Fruit fly (Drosophila melanogaster) whole organism, embryonic: ENCODE data around the gene Nf-YA.

Experiments
- Ada2b ChIP-seq: fragments of 200-800 bp; sonication (Bioruptor generic); IDR thresholded peaks from 2 replicates; pipeline ENCODE4 v1.3.6; 2022; ENCODE audit warnings: missing biosample characterization, missing genetic modification characterization
- Bgb ChIP-seq: fragments of 200-800 bp; sonication (Bioruptor generic); IDR thresholded peaks from 2 replicates; pipeline ENCODE4 v1.3.6; 2022; ENCODE audit warnings: missing biosample characterization, missing genetic modification characterization; ENCODE audit not compliant: partially characterized antibody
- CG10431 ChIP-seq: fragments of 200-800 bp; sonication (Bioruptor generic); optimal IDR thresholded peaks from 3 replicates; lab custom pipeline; 2018; ENCODE audit warnings: missing biosample characterization, mild to moderate bottlenecking, missing genetic modification characterization
- CG10543 ChIP-seq: fragments of 200-800 bp; sonication (Bioruptor generic); optimal IDR thresholded peaks from 3 replicates; lab custom pipeline; 2017; ENCODE audit warnings: missing biosample characterization, mild to moderate bottlenecking, missing genetic modification characterization, moderate library complexity
- CG11093 ChIP-seq: fragments of 200-800 bp; sonication (Bioruptor generic); IDR thresholded peaks from 3 replicates; pipeline ENCODE4 v1.3.6; 2022; ENCODE audit warnings: missing biosample characterization, missing genetic modification characterization
- CG12391 ChIP-seq: fragments of 200-800 bp; sonication (Bioruptor generic); optimal IDR thresholded peaks from 3 replicates; lab custom pipeline; 2018; ENCODE audit warnings: missing biosample characterization, mild to moderate bottlenecking, missing genetic modification characterization, moderate library complexity
- CG15269 ChIP-seq: fragments of 200-800 bp; sonication (Bioruptor generic); optimal IDR thresholded peaks from 2 replicates; lab custom pipeline; 2018; ENCODE audit warnings: missing biosample characterization, mild to moderate bottlenecking, missing genetic modification characterization, moderate library complexity
- CG1529 ChIP-seq: fragments of 200-800 bp; sonication (Bioruptor generic); optimal IDR thresholded peaks from 3 replicates; lab custom pipeline; 2018; ENCODE audit warnings: missing biosample characterization, missing genetic modification characterization
- CG1603 ChIP-seq: fragments of 200-800 bp; sonication (Bioruptor generic); optimal IDR thresholded peaks from 2 replicates; lab custom pipeline; 2019; ENCODE audit warnings: missing biosample characterization, mild to moderate bottlenecking, missing genetic modification characterization, moderate library complexity
- CG16779 ChIP-seq: fragments of 200-800 bp; sonication (Bioruptor generic); IDR thresholded peaks from 2 replicates; pipeline ENCODE4 v1.3.6; 2022; ENCODE audit warnings: missing biosample characterization, missing genetic modification characterization
- CG2199 ChIP-seq: fragments of 200-800 bp; sonication (Bioruptor generic); IDR thresholded peaks from 3 replicates; pipeline ENCODE4 v1.3.6; 2022; ENCODE audit warnings: missing biosample characterization, missing genetic modification characterization
- CG2712 ChIP-seq: fragments of 200-800 bp; optimal IDR thresholded peaks from 3 replicates; lab custom pipeline; 2019; ENCODE audit warnings: missing biosample characterization, mild to moderate bottlenecking, missing genetic modification characterization, moderate library complexity
- CG3065 ChIP-seq: fragments of 200-800 bp; sonication (Bioruptor generic); optimal IDR thresholded peaks from 2 replicates; lab custom pipeline; 2016; ENCODE audit warnings: missing biosample characterization, missing genetic modification characterization
- CG3163 ChIP-seq: fragments of 200-800 bp; sonication (Bioruptor generic); optimal IDR thresholded peaks from 3 replicates; lab custom pipeline; 2016; ENCODE audit warnings: missing biosample characterization, missing genetic modification characterization
- CG43689 ChIP-seq: fragments of 200-800 bp; sonication (Bioruptor generic); IDR thresholded peaks from 2 replicates; pipeline ENCODE4 v1.3.6; 2022; ENCODE audit warnings: missing biosample characterization, missing genetic modification characterization
- CG6175 ChIP-seq: fragments of 200-800 bp; sonication (Bioruptor generic); IDR thresholded peaks from 3 replicates; pipeline ENCODE4 v1.3.6; 2022; ENCODE audit warnings: missing biosample characterization, missing genetic modification characterization
- CG6254 ChIP-seq: fragments of 200-800 bp; sonication (Bioruptor generic); optimal IDR thresholded peaks from 3 replicates; lab custom pipeline; 2017; ENCODE audit warnings: mild to moderate bottlenecking, missing biosample characterization, missing genetic modification reagents, missing genetic modification characterization
- CG6689 ChIP-seq: fragments of 200-800 bp; sonication (Bioruptor generic); IDR thresholded peaks from 2 replicates; pipeline ENCODE4 v1.3.6; 2022; ENCODE audit warnings: missing biosample characterization, missing genetic modification characterization
- CG6813 ChIP-seq: fragments of 200-800 bp; sonication (Bioruptor generic); optimal IDR thresholded peaks from 2 replicates; lab custom pipeline; 2017; ENCODE audit warnings: missing biosample characterization, missing genetic modification characterization, mild to moderate bottlenecking, moderate library complexity, missing genetic modification reagents
- CG8359 ChIP-seq: fragments of 200-800 bp; sonication (Bioruptor generic); optimal IDR thresholded peaks from 2 replicates; lab custom pipeline; 2017; ENCODE audit warnings: missing biosample characterization, mild to moderate bottlenecking, missing genetic modification characterization, borderline replicate concordance
- CG9727 ChIP-seq: fragments of 200-800 bp; sonication (Bioruptor generic); optimal IDR thresholded peaks from 3 replicates; lab custom pipeline; 2017; ENCODE audit warnings: missing biosample characterization, mild to moderate bottlenecking, missing genetic modification characterization
- Camta ChIP-seq: fragments of 200-800 bp; sonication (Bioruptor generic); optimal IDR thresholded peaks from 2 replicates; lab custom pipeline; 2016; ENCODE audit warnings: missing biosample characterization, missing genetic modification characterization
- Doc3 ChIP-seq: fragments of 200-800 bp; sonication (Bioruptor generic); IDR thresholded peaks from 3 replicates; pipeline ENCODE4 v1.3.6; 2022; ENCODE audit warnings: missing biosample characterization, missing genetic modification characterization; ENCODE audit not compliant: partially characterized antibody
- Ets65A ChIP-seq: fragments of 200-800 bp; sonication (Bioruptor generic); peaks from one replicate; lab custom pipeline; 2016; ENCODE audit warnings: missing biosample characterization, missing genetic modification characterization
- Hr78 ChIP-seq, 2 experiments: fragments of 200-800 bp in 1 of 2; fragments of >200 bp in 1 of 2; sonication (Bioruptor generic) in 1 of 2; optimal IDR thresholded peaks; 2 replicates each; lab custom pipeline; 2017 to 2019; ENCODE audit warnings: missing biosample characterization in 2 of 2, missing genetic modification characterization in 2 of 2, mild to moderate bottlenecking in 1 of 2, moderate library complexity in 1 of 2
- Lpt ChIP-seq: fragments of >200 bp; optimal IDR thresholded peaks from 2 replicates; lab custom pipeline; 2018; ENCODE audit warnings: missing biosample characterization, missing genetic modification characterization
- Oli ChIP-seq: fragments of 200-800 bp; sonication (Bioruptor generic); optimal IDR thresholded peaks from 2 replicates; lab custom pipeline; 2018; ENCODE audit warnings: missing biosample characterization, mild to moderate bottlenecking, missing genetic modification characterization, moderate library complexity
- Sox100B ChIP-seq: fragments of 200-800 bp; sonication (Bioruptor generic); optimal IDR thresholded peaks from 3 replicates; lab custom pipeline; 2018; ENCODE audit warnings: missing biosample characterization, mild to moderate bottlenecking, missing genetic modification characterization
- Vsx1 ChIP-seq: fragments of 200-800 bp; sonication (Bioruptor generic); optimal IDR thresholded peaks from 2 replicates; lab custom pipeline; 2017; ENCODE audit warnings: missing biosample characterization, mild to moderate bottlenecking, missing genetic modification characterization, missing genetic modification reagents
- ac ChIP-seq: fragments of 200-800 bp; sonication (Bioruptor generic); optimal IDR thresholded peaks from 3 replicates; lab custom pipeline; 2017; ENCODE audit warnings: missing biosample characterization, mild to moderate bottlenecking, missing genetic modification characterization
- az2 ChIP-seq: fragments of 200-800 bp; sonication (Bioruptor generic); optimal IDR thresholded peaks from 3 replicates; lab custom pipeline; 2016; ENCODE audit warnings: missing biosample characterization, missing genetic modification characterization
- bsh ChIP-seq, 2 experiments: fragments of 200-800 bp; sonication (Bioruptor generic); optimal IDR thresholded peaks; 2 replicates each; lab custom pipeline; 2017 to 2018; ENCODE audit warnings: mild to moderate bottlenecking in 2 of 2, missing biosample characterization in 2 of 2, missing genetic modification characterization in 2 of 2, moderate library complexity in 1 of 2
- dan ChIP-seq: fragments of 200-800 bp; sonication (Bioruptor generic); IDR thresholded peaks from 2 replicates; pipeline ENCODE4 v1.3.6; 2022; ENCODE audit warnings: missing biosample characterization, missing genetic modification characterization
- en ChIP-seq: fragments of 200-800 bp; sonication (Bioruptor generic); optimal IDR thresholded peaks from 2 replicates; lab custom pipeline; 2016; ENCODE audit warnings: missing biosample characterization, missing genetic modification characterization
- esg ChIP-seq: fragments of 200-800 bp; sonication (Bioruptor generic); conservative IDR thresholded peaks from 2 replicates; pipeline ENCODE4 v1.3.6; 2022; ENCODE audit warnings: missing biosample characterization, missing genetic modification characterization
- fu2 ChIP-seq: fragments of 200-800 bp; sonication (Bioruptor generic); optimal IDR thresholded peaks from 2 replicates; lab custom pipeline; 2016; ENCODE audit warnings: missing biosample characterization, missing genetic modification characterization
- gcm ChIP-seq: fragments of 200-800 bp; sonication (Bioruptor generic); optimal IDR thresholded peaks from 2 replicates; lab custom pipeline; 2019; ENCODE audit warnings: missing biosample characterization, mild to moderate bottlenecking, missing genetic modification characterization, moderate library complexity
- gsb-n ChIP-seq: fragments of 200-800 bp; sonication (Bioruptor generic); optimal IDR thresholded peaks from 3 replicates; lab custom pipeline; 2018; ENCODE audit warnings: missing biosample characterization, mild to moderate bottlenecking, missing genetic modification characterization
- ind ChIP-seq: fragments of 200-800 bp; sonication (Bioruptor generic); optimal IDR thresholded peaks from 3 replicates; lab custom pipeline; 2016; ENCODE audit warnings: missing biosample characterization, missing genetic modification characterization
- jigr1 ChIP-seq: fragments of 200-800 bp; sonication (Bioruptor generic); IDR thresholded peaks from 3 replicates; pipeline ENCODE4 v1.3.6; 2022; ENCODE audit warnings: missing biosample characterization, missing genetic modification characterization
- jing ChIP-seq: fragments of 200-800 bp; sonication (Bioruptor generic); optimal IDR thresholded peaks from 2 replicates; lab custom pipeline; 2018; ENCODE audit warnings: missing biosample characterization, mild to moderate bottlenecking, missing genetic modification characterization
- lola ChIP-seq, 3 experiments: fragments of >200 bp in 2 of 3; fragments of 200-800 bp in 1 of 3; sonication (Bioruptor generic) in 1 of 3; optimal IDR thresholded peaks; 2 replicates each; lab custom pipeline; 2017 to 2019; ENCODE audit warnings: missing biosample characterization in 3 of 3, missing genetic modification characterization in 3 of 3, mild to moderate bottlenecking in 1 of 3, moderate library complexity in 1 of 3
- pros ChIP-seq: fragments of 200-800 bp; sonication (Bioruptor generic); optimal IDR thresholded peaks from 3 replicates; lab custom pipeline; 2019; ENCODE audit warnings: missing biosample characterization, mild to moderate bottlenecking, missing genetic modification characterization, moderate library complexity
- rib ChIP-seq: fragments of 200-800 bp; sonication (Bioruptor generic); IDR thresholded peaks from 2 replicates; pipeline ENCODE4 v1.3.6; 2022; ENCODE audit warnings: missing biosample characterization, missing genetic modification characterization
- sens ChIP-seq: fragments of 200-800 bp; sonication (Bioruptor generic); peaks from one replicate; lab custom pipeline; 2016; ENCODE audit warnings: missing biosample characterization, missing genetic modification characterization
- sima ChIP-seq: fragments of 200-800 bp; sonication (Bioruptor generic); optimal IDR thresholded peaks from 2 replicates; lab custom pipeline; 2016; ENCODE audit warnings: missing biosample characterization, missing genetic modification characterization
- sisA ChIP-seq: fragments of 200-800 bp; sonication (Bioruptor generic); IDR thresholded peaks from 2 replicates; pipeline ENCODE4 v1.3.6; 2022; ENCODE audit warnings: missing biosample characterization, missing genetic modification characterization
- slbo ChIP-seq: fragments of 200-800 bp; sonication (Bioruptor generic); IDR thresholded peaks from 2 replicates; pipeline ENCODE4 v1.3.6; 2022; ENCODE audit warnings: missing biosample characterization, missing genetic modification characterization
- sqz ChIP-seq: fragments of 200-800 bp; sonication (Bioruptor generic); optimal IDR thresholded peaks from 3 replicates; lab custom pipeline; 2018; ENCODE audit warnings: missing biosample characterization, mild to moderate bottlenecking, missing genetic modification characterization
- trh ChIP-seq: fragments of 200-800 bp; sonication (Bioruptor generic); optimal IDR thresholded peaks from 2 replicates; lab custom pipeline; 2016; ENCODE audit warnings: missing biosample characterization, missing genetic modification characterization
- ttk ChIP-seq: fragments of 200-800 bp; sonication (Bioruptor generic); IDR thresholded peaks from 2 replicates; pipeline ENCODE4 v2.1.2; 2022; ENCODE audit warnings: missing biosample characterization, missing genetic modification characterization

The Nf-YA gene

DNA sequence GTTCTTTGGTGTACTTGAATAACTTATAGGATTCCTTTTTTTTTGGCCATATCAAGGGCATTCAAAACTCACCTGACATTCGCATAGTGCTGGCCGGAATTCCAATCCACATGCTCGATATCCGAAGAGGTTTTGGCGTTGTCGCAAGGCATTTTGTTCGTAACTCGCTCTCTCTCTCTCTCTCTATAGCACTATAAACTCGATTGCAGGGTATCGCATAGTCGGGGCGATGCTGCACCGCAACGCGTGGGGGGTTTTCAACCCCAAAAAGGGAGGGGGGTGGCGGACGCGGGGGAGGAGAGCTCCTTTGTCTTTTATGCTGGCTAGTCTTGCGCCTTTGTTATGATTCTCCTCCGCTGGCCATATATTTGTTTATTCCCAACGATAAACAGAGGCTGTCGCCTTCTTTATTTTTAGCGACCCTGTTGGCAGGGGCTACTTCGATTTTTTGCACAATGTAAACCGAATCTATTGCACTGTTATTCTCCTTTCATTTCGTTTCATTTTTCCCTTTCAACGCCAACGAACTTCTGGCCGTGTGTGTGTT is 43.6 kb downstream of the Nf-YA start (continued):
- TF ChIP-seq CG10431: no peak
- TF ChIP-seq CG6813 (GFP tag; lab: Kevin White, UChicago): no peak
- TF ChIP-seq dan: no peak
- TF ChIP-seq Doc3 (GFP tag; lab: Robert Waterston, UW): no peak
- TF ChIP-seq CG11093 (GFP tag; lab: Robert Waterston, UW): no peak
- TF ChIP-seq CG3163 (GFP tag; lab: Kevin White, UChicago): no peak
- no peak for TF ChIP-seq CG15269 (tag; lab: Kevin White, UChicago)
- no peak for TF ChIP-seq Sox100B (GFP tag; lab: Kevin White, UChicago)
- TF ChIP-seq CG1603 (tag; lab: Kevin White, UChicago): peak; percentile 35
- no peak for TF ChIP-seq gsb-n
- TF ChIP-seq trh: no peak
- no peak for TF ChIP-seq lola (GFP tag; optimal IDR thresholded peaks at IDR 0.05; lab: Kevin White, UChicago)
- TF ChIP-seq slbo (GFP tag; lab: Robert Waterston, UW): 0 out of 2 replicates have a peak, but pooled peaks have one; percentile 20
- no peak for TF ChIP-seq CG1529 (GFP tag; lab: Kevin White, UChicago)
- no peak for TF ChIP-seq CG6689 (GFP tag; lab: Robert Waterston, UW)
- TF ChIP-seq jigr1 (GFP tag; lab: Robert Waterston, UW): no peak
- TF ChIP-seq CG6175: peak; percentile 38; the same call in 1 of the 3 replicates
- no peak for TF ChIP-seq Vsx1 (GFP tag; lab: Kevin White, UChicago)
- TF ChIP-seq CG3065: no peak
- TF ChIP-seq CG6254 (GFP tag; lab: Kevin White, UChicago): no peak
- TF ChIP-seq Lpt (GFP tag; lab: Kevin White, UChicago): no peak
- no peak for TF ChIP-seq CG43689 (GFP tag; lab: Robert Waterston, UW)
- no peak for TF ChIP-seq Oli (tag; lab: Kevin White, UChicago)
- TF ChIP-seq CG10543 (GFP tag; lab: Kevin White, UChicago): no peak
- TF ChIP-seq esg (GFP tag; lab: Robert Waterston, UW): no peak
- no peak for TF ChIP-seq sens (GFP tag; lab: Kevin White, UChicago)
- no peak for TF ChIP-seq gcm (GFP tag; lab: Kevin White, UChicago)
- 0 out of 3 replicates have a peak, but pooled peaks have one; percentile 45 for TF ChIP-seq CG2199
- TF ChIP-seq az2 (GFP tag; lab: Kevin White, UChicago): no peak
- no peak for TF ChIP-seq sqz (GFP tag; lab: Kevin White, UChicago)
- no peak for TF ChIP-seq jing (GFP tag; lab: Kevin White, UChicago)
- no peak for TF ChIP-seq Bgb
- no peak for TF ChIP-seq CG12391 (tag; lab: Kevin White, UChicago)
- peak; percentile 12 for TF ChIP-seq CG2712 (tag; lab: Kevin White, UChicago)
- no peak for TF ChIP-seq pros
- TF ChIP-seq fu2 (GFP tag; lab: Kevin White, UChicago): no peak
- TF ChIP-seq Ets65A (GFP tag; lab: Kevin White, UChicago): no peak
- no peak for TF ChIP-seq Ada2b (GFP tag; lab: Robert Waterston, UW)
- TF ChIP-seq CG16779 (GFP tag; lab: Robert Waterston, UW): 0 out of 2 replicates have a peak, but pooled peaks have one; percentile 20
- TF ChIP-seq ac (GFP tag; lab: Kevin White, UChicago): no peak
- TF ChIP-seq bsh (GFP tag; optimal IDR thresholded peaks at IDR 0.05; lab: Kevin White, UChicago): no peak
- TF ChIP-seq CG8359 (GFP tag; lab: Kevin White, UChicago): no peak
- TF ChIP-seq sisA (GFP tag; lab: Robert Waterston, UW): no peak
- TF ChIP-seq Camta (GFP tag; lab: Kevin White, UChicago): no peak
- no peak for TF ChIP-seq en (GFP tag; lab: Kevin White, UChicago)
- peak; percentile 6 for TF ChIP-seq CG9727 (GFP tag; lab: Kevin White, UChicago)
- TF ChIP-seq ttk (GFP tag; lab: Robert Waterston, UW): 0 out of 2 replicates have a peak, but pooled peaks have one; percentile 22
- no peak for TF ChIP-seq sima (GFP tag; lab: Kevin White, UChicago)
- TF ChIP-seq rib (GFP tag; lab: Robert Waterston, UW): no peak
- no peak for TF ChIP-seq ind (GFP tag; lab: Kevin White, UChicago)
- no peak for TF ChIP-seq Hr78 (GFP tag; optimal IDR thresholded peaks at IDR 0.05; lab: Kevin White, UChicago)
